Worm (Caenorhabditis elegans) whole organism, L1 larva: ENCODE results near the gene ZK1127.13.
A peak's percentile ranks its signal among the peaks of the same experiment; 100 is the strongest.

Experiments used
- aha-1 ChIP-seq: fragments of 150-350 bp; optimal IDR thresholded peaks from 2 replicates; lab custom pipeline; 2014; ENCODE audit warnings: missing biosample characterization, missing genetic modification characterization
- blmp-1 ChIP-seq: fragments of 150-350 bp; optimal IDR thresholded peaks from 2 replicates; lab custom pipeline; 2014; ENCODE audit warnings: missing biosample characterization, missing genetic modification characterization
- ceh-63 ChIP-seq: fragments of 200-800 bp; sonication (Bioruptor generic); optimal IDR thresholded peaks from 2 replicates; lab custom pipeline; 2018; ENCODE audit warnings: mild to moderate bottlenecking, missing genetic modification characterization, missing compliant biosample characterization
- ceh-8 ChIP-seq: fragments of 200-800 bp; sonication (Bioruptor generic); optimal IDR thresholded peaks from 2 replicates; lab custom pipeline; 2018; ENCODE audit warnings: mild to moderate bottlenecking, missing genetic modification characterization, moderate library complexity, missing compliant biosample characterization
- dpl-1 ChIP-seq, 3 experiments: fragments of 150-350 bp in 2 of 3; sonication (generic microtip) in 1 of 3; optimal IDR thresholded peaks; 2 replicates each; lab custom pipeline; 2014 to 2017; ENCODE audit warnings: missing biosample characterization in 3 of 3, missing genetic modification characterization in 3 of 3, missing genetic modification reagents in 3 of 3
- efl-1 ChIP-seq, 4 experiments: fragments of 150-350 bp; optimal IDR thresholded peaks in 3 of 4; peaks in 1 of 4; 1 replicate in 1 of 4; 2 replicates in 3 of 4; lab custom pipeline; 2014; ENCODE audit warnings: missing biosample characterization in 2 of 4, missing genetic modification characterization in 2 of 4, missing genetic modification reagents in 2 of 4
- egl-27 ChIP-seq, 2 experiments: fragments of 150-350 bp in 1 of 2; sonication (generic microtip); optimal IDR thresholded peaks; 3 replicates each; lab custom pipeline; 2017 to 2018; ENCODE audit warnings: missing biosample characterization in 2 of 2, missing genetic modification characterization in 2 of 2, missing genetic modification reagents in 2 of 2
- fkh-10 ChIP-seq: sonication (generic microtip); optimal IDR thresholded peaks from 2 replicates; lab custom pipeline; 2017; ENCODE audit warnings: missing biosample characterization, missing genetic modification reagents, missing genetic modification characterization
- grh-1 ChIP-seq: fragments of 200-800 bp; sonication (Bioruptor generic); IDR thresholded peaks from 2 replicates; pipeline ENCODE4 v1.3.6; 2022; ENCODE audit warnings: missing genetic modification reagents, missing genetic modification characterization, missing compliant biosample characterization
- hlh-4 ChIP-seq: sonication (generic microtip); optimal IDR thresholded peaks from 2 replicates; lab custom pipeline; 2016; ENCODE audit warnings: mild to moderate bottlenecking, missing genetic modification characterization, missing compliant biosample characterization
- irx-1 ChIP-seq: sonication (generic microtip); optimal IDR thresholded peaks from 2 replicates; lab custom pipeline; 2016; ENCODE audit warnings: missing genetic modification characterization, missing compliant biosample characterization
- mdl-1 ChIP-seq, 2 experiments: fragments of 150-350 bp; optimal IDR thresholded peaks; 2 replicates each; lab custom pipeline; 2014 to 2017; ENCODE audit warnings: missing biosample characterization in 2 of 2, missing genetic modification characterization in 2 of 2, inconsistent platforms in 1 of 2
- nhr-11 ChIP-seq: fragments of 150-350 bp; optimal IDR thresholded peaks from 2 replicates; lab custom pipeline; 2014; ENCODE audit warnings: missing biosample characterization, missing genetic modification characterization
- nhr-237 ChIP-seq: fragments of 150-350 bp; optimal IDR thresholded peaks from 2 replicates; lab custom pipeline; 2014; ENCODE audit warnings: missing biosample characterization, missing genetic modification characterization
- nhr-28 ChIP-seq: fragments of 150-350 bp; optimal IDR thresholded peaks from 2 replicates; lab custom pipeline; 2014; ENCODE audit warnings: missing biosample characterization, missing genetic modification characterization
- nhr-47 ChIP-seq: sonication (generic microtip); optimal IDR thresholded peaks from 2 replicates; lab custom pipeline; 2016; ENCODE audit warnings: mild to moderate bottlenecking, missing genetic modification characterization, moderate library complexity, missing compliant biosample characterization
- nhr-71 ChIP-seq: sonication (generic microtip); optimal IDR thresholded peaks from 2 replicates; lab custom pipeline; 2016; ENCODE audit warnings: mild to moderate bottlenecking, missing genetic modification characterization, moderate library complexity, missing compliant biosample characterization
- nhr-76 ChIP-seq: sonication (generic microtip); optimal IDR thresholded peaks from 2 replicates; lab custom pipeline; 2017; ENCODE audit warnings: missing biosample characterization, missing genetic modification characterization
- nhr-77 ChIP-seq: fragments of 150-350 bp; optimal IDR thresholded peaks from 2 replicates; lab custom pipeline; 2014; ENCODE audit warnings: missing biosample characterization, missing genetic modification characterization
- nhr-85 ChIP-seq: sonication (generic microtip); peaks from one replicate; lab custom pipeline; 2016; ENCODE audit warnings: missing genetic modification characterization, inconsistent platforms, missing compliant biosample characterization
- nhr-90 ChIP-seq: sonication (generic microtip); optimal IDR thresholded peaks from 2 replicates; lab custom pipeline; 2016; ENCODE audit warnings: mild to moderate bottlenecking, missing genetic modification characterization, missing compliant biosample characterization; ENCODE audit not compliant: poor library complexity
- rnt-1 ChIP-seq: sonication (generic microtip); optimal IDR thresholded peaks from 2 replicates; lab custom pipeline; 2016; ENCODE audit warnings: mild to moderate bottlenecking, missing genetic modification characterization, moderate library complexity, missing compliant biosample characterization
- snpc-4 ChIP-seq: fragments of 150-350 bp; optimal IDR thresholded peaks from 2 replicates; lab custom pipeline; 2014; ENCODE audit warnings: missing biosample characterization, missing genetic modification characterization
- snu-23 ChIP-seq: sonication (generic microtip); optimal IDR thresholded peaks from 2 replicates; lab custom pipeline; 2016; ENCODE audit warnings: missing genetic modification characterization, missing compliant biosample characterization
- sptf-1 ChIP-seq: fragments of 150-350 bp; optimal IDR thresholded peaks from 2 replicates; lab custom pipeline; 2014; ENCODE audit warnings: missing biosample characterization, missing genetic modification characterization
- sup-37 ChIP-seq: fragments of 200-800 bp; sonication (Bioruptor generic); optimal IDR thresholded peaks from 2 replicates; lab custom pipeline; 2018; ENCODE audit warnings: mild to moderate bottlenecking, missing genetic modification characterization, missing compliant biosample characterization
- unc-62 ChIP-seq: fragments of 150-350 bp; optimal IDR thresholded peaks from 2 replicates; lab custom pipeline; 2014; ENCODE audit warnings: missing biosample characterization, missing genetic modification reagents, missing genetic modification characterization
- unc-86 ChIP-seq: sonication (generic microtip); optimal IDR thresholded peaks from 2 replicates; lab custom pipeline; 2016; ENCODE audit warnings: missing genetic modification characterization, missing compliant biosample characterization
- xbp-1 ChIP-seq: sonication (generic microtip); optimal IDR thresholded peaks from 2 replicates; lab custom pipeline; 2016; ENCODE audit warnings: missing genetic modification characterization, missing compliant biosample characterization
- zip-4 ChIP-seq: fragments of 200-800 bp; sonication (Bioruptor generic); optimal IDR thresholded peaks from 2 replicates; lab custom pipeline; 2018; ENCODE audit warnings: mild to moderate bottlenecking, missing genetic modification characterization, moderate library complexity, missing compliant biosample characterization

ZK1127.13 gene

DNA sequence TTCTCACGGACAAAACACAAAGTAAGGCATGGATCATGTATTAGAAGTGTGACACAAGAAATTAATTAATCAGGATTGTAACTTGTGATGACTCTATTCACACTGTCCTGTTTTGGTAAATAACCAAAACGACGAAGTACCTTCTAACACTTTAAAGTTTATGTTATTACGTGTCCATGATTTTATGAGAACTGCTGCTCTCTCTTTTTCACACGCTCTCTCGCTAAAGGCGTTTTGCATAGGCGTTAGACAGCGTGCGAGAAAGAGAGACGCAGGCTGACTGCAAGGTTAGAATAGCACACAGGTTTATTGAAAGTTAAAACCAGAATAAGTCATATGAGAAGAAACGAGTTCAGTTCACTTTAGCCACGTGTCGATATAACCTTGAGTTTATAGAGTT is 37.0 kb downstream of the ZK1127.13 start (continued):
- peak in 1 of 3 experiments; percentile 13 for TF ChIP-seq dpl-1 (GFP tag; optimal IDR thresholded peaks at IDR 0.05; lab: Kevin White, UChicago)
- no peak for TF ChIP-seq nhr-11
- TF ChIP-seq snpc-4 (tag; lab: Kevin White, UChicago): no peak
- TF ChIP-seq nhr-28: no peak
- no peak for TF ChIP-seq ceh-63 (GFP tag; lab: Kevin White, UChicago)
- TF ChIP-seq, all 84 proteins: peak for 28

ce11 chrII:7090852-7091251 is 37.8 kb downstream of the ZK1127.13 start:
- TF ChIP-seq efl-1 (optimal IDR thresholded peaks at IDR 0.05; lab: Kevin White, UChicago) (no peak), efl-1 (GFP tag; optimal IDR thresholded peaks at IDR 0.05 in 1 of 2; lab: Kevin White, UChicago) (peak in 1 of 2 experiments; percentile 2), fkh-10 (GFP tag; lab: Kevin White, UChicago) (no peak)

- peak; percentile 60 for TF ChIP-seq nhr-85
- TF ChIP-seq unc-86 (tag; lab: Kevin White, UChicago): no peak
Observed at ce11 chrII:7093339-7093821, 40.3 kb downstream of the ZK1127.13 start, which contains the start of gene T02G5.3. T02G5.3 (plus strand) TSS chrII:7093389.

DNA sequence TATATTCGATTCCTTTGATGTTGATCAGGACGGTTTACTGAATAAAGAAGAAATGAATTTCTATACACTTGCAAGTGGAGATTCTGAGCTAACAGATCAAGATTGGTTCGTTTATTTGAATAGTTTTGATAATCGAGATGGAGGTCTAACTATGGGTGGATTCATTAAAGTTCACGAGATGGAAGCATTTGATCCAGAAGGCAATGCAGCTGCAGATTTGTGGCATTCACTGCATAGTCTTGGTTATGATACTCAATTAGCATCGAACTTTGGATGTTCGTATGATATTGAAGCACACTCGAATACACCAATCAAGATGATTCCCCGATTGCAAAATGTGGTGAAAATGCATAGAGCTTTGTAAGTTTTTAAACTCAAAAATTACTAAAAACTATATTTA is 42.9 kb downstream of the ZK1127.13 start:
- TF ChIP-seq sptf-1 (tag; lab: Kevin White, UChicago) (no peak), efl-1 (optimal IDR thresholded peaks at IDR 0.05; lab: Kevin White, UChicago) (no peak), efl-1 (GFP tag; optimal IDR thresholded peaks at IDR 0.05 in 1 of 2; lab: Kevin White, UChicago) (peak in 1 of 2 experiments; percentile 67)

- TF ChIP-seq nhr-47 (tag; lab: Kevin White, UChicago) (no peak), sptf-1 (tag; lab: Kevin White, UChicago) (no peak), grh-1 (GFP tag; lab: Robert Waterston, UW) (no peak), rnt-1 (tag; lab: Kevin White, UChicago) (no peak), hlh-4 (tag; lab: Kevin White, UChicago) (no peak), aha-1 (tag; lab: Kevin White, UChicago) (no peak), zip-4 (GFP tag; lab: Kevin White, UChicago) (no peak), sup-37 (no peak), irx-1 (tag; lab: Kevin White, UChicago) (no peak)
Observed at ce11 chrII:7098578-7098977, 45.5 kb downstream of the ZK1127.13 start, which contains the start of gene mct-5. mct-5 (minus strand) TSS chrII:7098593.

DNA sequence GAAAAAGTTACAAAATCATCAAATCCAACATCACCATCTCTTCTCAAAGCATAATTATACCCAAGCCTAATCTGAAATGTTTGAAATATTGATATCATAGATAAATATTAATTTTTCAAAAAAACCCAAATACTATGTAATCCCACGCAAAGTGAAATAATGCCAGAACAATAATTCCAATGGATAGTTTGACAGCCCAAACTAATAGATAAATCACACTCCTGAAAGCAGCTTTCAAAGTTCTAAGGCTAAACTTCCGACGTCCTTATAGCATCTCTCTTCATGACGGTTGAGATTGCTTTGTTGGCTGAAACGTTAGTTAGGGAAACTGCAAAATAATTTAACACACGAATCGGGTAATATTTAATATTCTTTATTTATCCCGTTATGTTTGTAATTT is 46.1 kb downstream of the ZK1127.13 start:
- TF ChIP-seq nhr-90 (peak; percentile 0), nhr-71 (tag; lab: Kevin White, UChicago) (peak; percentile 22), xbp-1 (tag; lab: Kevin White, UChicago) (no peak)

ce11 chrII:7100838-7101237 is 47.7 kb downstream of the ZK1127.13 start, which contains the start of gene mmaa-1:
mmaa-1 (minus strand) TSS chrII:7101165.
- TF ChIP-seq blmp-1 (no peak), nhr-71 (tag; lab: Kevin White, UChicago) (peak; percentile 10)

ce11 chrII:7102288-7102687 is 49.2 kb downstream of the ZK1127.13 start:
- TF ChIP-seq nhr-71 (tag; lab: Kevin White, UChicago): peak; percentile 21
- no peak for TF ChIP-seq nhr-11
- TF ChIP-seq snu-23: peak; percentile 22
- peak; percentile 17 for TF ChIP-seq blmp-1

ce11 chrII:7103111-7103510 is 50.0 kb downstream of the ZK1127.13 start:
- TF ChIP-seq ceh-8 (no peak), nhr-76 (tag; lab: Kevin White, UChicago) (no peak), nhr-90 (no peak), nhr-77 (no peak), dpl-1 (GFP tag; optimal IDR thresholded peaks at IDR 0.05; lab: Kevin White, UChicago) (no peak), egl-27 (tag; optimal IDR thresholded peaks at IDR 0.05; lab: Kevin White, UChicago) (no peak), unc-62 (GFP tag; lab: Kevin White, UChicago) (no peak), nhr-237 (tag; lab: Kevin White, UChicago) (no peak), mdl-1 (tag; optimal IDR thresholded peaks at IDR 0.05; lab: Kevin White, UChicago) (no peak)
